Fruit fly (Drosophila melanogaster): ENCODE measurements around the gene bcn92.

Gene bcn92

dm6 chrX:2136831-2137452, 12.5 kb downstream of the bcn92 start (continued):
- TF ChIP-seq CG42726 (GFP tag; IDR thresholded peaks at IDR 0.05; ENCODE audit: partially characterized antibody) (no peak), ab (GFP tag; optimal IDR thresholded peaks at IDR 0.05) (peak; percentile 100), hth (optimal IDR thresholded peaks at IDR 0.05) (no peak), CG4854 (GFP tag; optimal IDR thresholded peaks at IDR 0.05) (peak; percentile 100), pnt (GFP tag; optimal IDR thresholded peaks at IDR 0.05) (peak; percentile 100), C15 (GFP tag; IDR thresholded peaks at IDR 0.05) (peak; percentile 100), Dp (GFP tag; optimal IDR thresholded peaks at IDR 0.05) (peak; percentile 38), Dip2 (GFP tag; IDR thresholded peaks at IDR 0.05) (peak; percentile 85), hkb (optimal IDR thresholded peaks at IDR 0.05) (no peak), hkb (GFP tag; IDR thresholded peaks at IDR 0.05) (peak; percentile 100), oc (tag; optimal IDR thresholded peaks at IDR 0.05) (peak; percentile 100), Trl (optimal IDR thresholded peaks at IDR 0.05) (peak; percentile 62 to 76), Trl (GFP tag; optimal IDR thresholded peaks at IDR 0.05) (peak; percentile 100), CG34422 (GFP tag; IDR thresholded peaks at IDR 0.05) (peak; percentile 100), CG2129 (GFP tag; IDR thresholded peaks at IDR 0.05; ENCODE audit: partially characterized antibody) (no peak), sug (tag; optimal IDR thresholded peaks at IDR 0.05) (peak; percentile 99), CG43689 (GFP tag; IDR thresholded peaks at IDR 0.05) (peak; percentile 100), CG11093 (GFP tag; IDR thresholded peaks at IDR 0.05) (peak; percentile 100), ewg (GFP tag; optimal IDR thresholded peaks at IDR 0.05) (peak; percentile 99), MESR4 (GFP tag; optimal IDR thresholded peaks at IDR 0.05) (peak; percentile 96), CG16813 (GFP tag; IDR thresholded peaks at IDR 0.05; ENCODE audit: partially characterized antibody) (0 out of 3 replicates have a peak, but pooled peaks have one; percentile 39), sna (GFP tag; IDR thresholded peaks at IDR 0.05; ENCODE audit: partially characterized antibody) (no peak; the same call in 1 of the 2 replicates), CG7271 (tag; optimal IDR thresholded peaks at IDR 0.05) (peak; percentile 100), dpn (GFP tag; optimal IDR thresholded peaks at IDR 0.05) (peak; percentile 100), Ets97D (GFP tag; optimal IDR thresholded peaks at IDR 0.05) (peak; percentile 97), cwo (GFP tag; optimal IDR thresholded peaks at IDR 0.05) (peak; percentile 98), Side (GFP tag; optimal IDR thresholded peaks at IDR 0.05) (peak; percentile 100), Usf (GFP tag; optimal IDR thresholded peaks at IDR 0.05) (peak; percentile 100), bigmax (GFP tag; optimal IDR thresholded peaks at IDR 0.05) (peak; percentile 90), Atf-2 (GFP tag; optimal IDR thresholded peaks at IDR 0.05) (peak; percentile 100), luna (GFP tag; optimal IDR thresholded peaks at IDR 0.05) (peak; percentile 99), peb (GFP tag; IDR thresholded peaks at IDR 0.05) (peak; percentile 100), CG31441 (GFP tag; IDR thresholded peaks at IDR 0.05) (peak; percentile 79), pros (GFP tag; optimal IDR thresholded peaks at IDR 0.05) (no peak), CG18599 (GFP tag; optimal IDR thresholded peaks at IDR 0.05) (peak; percentile 100), CG10321 (GFP tag; IDR thresholded peaks at IDR 0.05) (peak; percentile 98), CHES-1-like (GFP tag; optimal IDR thresholded peaks at IDR 0.05) (peak; percentile 100), CG7987 (GFP tag; optimal IDR thresholded peaks at IDR 0.05) (peak; percentile 99), CG6254 (GFP tag; optimal IDR thresholded peaks at IDR 0.05) (peak; percentile 98), ash1 (GFP tag; optimal IDR thresholded peaks at IDR 0.05) (peak; percentile 100), Nf-YC (tag; optimal IDR thresholded peaks at IDR 0.05) (peak; percentile 95), MTF-1 (GFP tag; optimal IDR thresholded peaks at IDR 0.05; ENCODE audit: borderline replicate concordance) (peak; percentile 100), ap (GFP tag; IDR thresholded peaks at IDR 0.05) (peak; percentile 100), sima (GFP tag; optimal IDR thresholded peaks at IDR 0.05) (peak; percentile 99), unpg (GFP tag; optimal IDR thresholded peaks at IDR 0.05) (peak; percentile 100), knrl (GFP tag; IDR thresholded peaks at IDR 0.05; ENCODE audit: partially characterized antibody) (no peak; the same call in 1 of the 3 replicates), z (GFP tag; IDR thresholded peaks at IDR 0.05) (peak; percentile 91), CG3995 (GFP tag; optimal IDR thresholded peaks at IDR 0.05) (peak; percentile 90)

All from whole organism, embryonic.